Worm (Caenorhabditis elegans) whole organism, L4/young adult: ENCODE measurements around the gene ZC395.5.
A peak's percentile ranks its signal among the peaks of the same experiment; 100 is the strongest.

Source experiments
- W03F9.2 ChIP-seq: fragments of 150-350 bp; optimal IDR thresholded peaks from 2 replicates; lab custom pipeline; 2014; ENCODE audit warnings: missing biosample characterization, missing genetic modification characterization
- dao-5 ChIP-seq: sonication (generic microtip); optimal IDR thresholded peaks from 2 replicates; lab custom pipeline; 2016; ENCODE audit warnings: missing genotype, missing genetic modification characterization, moderate library complexity, missing compliant biosample characterization
- him-1 ChIP-seq: sonication (generic microtip); optimal IDR thresholded peaks from 2 replicates; lab custom pipeline; 2016; ENCODE audit warnings: missing genotype, missing genetic modification reagents, missing genetic modification characterization, missing compliant biosample characterization

Gene ZC395.5

ce11 chrIII:5267217-5267906 is at the start of gene ZC395.5:
TSS of gene ZC395.5 (plus strand) at chrIII:5267848.
- TF ChIP-seq him-1 (no peak), W03F9.2 (no peak), dao-5 (tag; lab: Kevin White, UChicago) (no peak)

DNA sequence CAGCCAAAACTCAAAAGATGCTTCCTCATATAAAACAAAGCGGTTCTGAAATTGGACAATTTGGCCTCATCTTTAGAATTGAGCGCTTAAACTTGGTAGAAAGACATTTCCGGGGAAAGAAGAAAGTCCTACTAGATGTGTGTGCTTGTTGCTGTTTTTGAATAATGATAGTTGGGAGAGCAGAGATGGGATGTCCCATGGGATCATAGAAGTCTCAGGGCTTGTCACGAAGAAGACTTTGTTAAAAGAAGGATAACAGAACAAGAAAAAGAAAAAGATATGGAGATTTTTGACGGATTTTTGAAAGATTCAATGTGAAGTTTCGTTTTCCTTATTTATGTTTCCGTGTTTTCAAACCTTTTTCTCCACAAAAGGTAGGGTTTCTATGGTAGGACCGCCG is 49.0 kb upstream of the ZC395.5 start, which contains the start of gene ZC155.2:
ZC155.2 (plus strand) TSS at position 301 of the 400 bp plus-strand sequence.
- TF ChIP-seq him-1 (no peak), dao-5 (tag; lab: Kevin White, UChicago) (no peak), W03F9.2 (no peak)

- TF ChIP-seq him-1 (no peak), W03F9.2 (no peak), dao-5 (tag; lab: Kevin White, UChicago) (no peak)
Observed at ce11 chrIII:5221820-5222219, 45.8 kb upstream of the ZC395.5 start.

ce11 chrIII:5222777-5223176 is 44.9 kb upstream of the ZC395.5 start:
- TF ChIP-seq W03F9.2: no peak
- TF ChIP-seq dao-5 (tag; lab: Kevin White, UChicago): no peak
- TF ChIP-seq him-1: no peak

DNA sequence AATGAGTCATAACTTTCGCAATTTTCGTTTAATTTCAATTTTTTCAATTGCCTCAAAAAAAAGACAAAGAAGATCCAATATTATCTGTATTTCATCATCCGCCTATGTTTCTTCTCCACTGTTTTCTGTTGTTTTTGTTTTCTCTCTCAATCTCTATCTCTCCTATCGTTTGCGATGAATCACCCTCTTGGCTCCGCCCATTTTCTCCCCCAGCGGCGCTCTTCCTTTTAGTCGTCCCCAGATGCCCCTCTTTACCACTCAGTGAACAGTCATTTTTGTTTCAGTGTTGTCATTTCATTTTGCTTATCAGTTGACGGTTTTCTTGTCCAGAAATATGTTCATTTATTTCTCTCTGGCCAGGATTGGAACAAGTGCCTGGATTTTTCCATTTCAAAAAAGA is 42.7 kb upstream of the ZC395.5 start:
- TF ChIP-seq dao-5 (tag; lab: Kevin White, UChicago) (no peak), W03F9.2 (no peak), him-1 (no peak)

DNA sequence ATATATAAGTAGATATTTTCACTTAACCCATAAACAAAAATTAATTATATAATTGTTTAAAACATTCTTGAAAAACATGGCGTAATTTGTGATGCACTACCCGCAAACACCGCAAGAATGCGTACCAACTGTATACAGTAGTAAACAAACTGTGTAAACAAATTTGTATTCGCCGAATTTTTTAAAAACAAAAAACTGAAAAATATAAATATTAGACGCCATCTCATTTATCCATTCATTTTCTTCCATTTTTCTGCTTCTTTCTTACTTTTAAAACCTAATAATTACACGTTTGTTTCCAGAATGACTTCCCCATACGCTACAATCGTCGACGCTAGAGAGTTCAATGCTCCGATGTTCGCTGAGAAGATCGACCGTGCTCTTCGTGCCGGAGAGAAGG is 42.3 kb upstream of the ZC395.5 start, which contains the start of gene nex-1:
nex-1 (plus strand) TSS at position 301 of the 400 bp plus-strand sequence.
- TF ChIP-seq W03F9.2: peak; percentile 17
- TF ChIP-seq dao-5 (tag; lab: Kevin White, UChicago): no peak

DNA sequence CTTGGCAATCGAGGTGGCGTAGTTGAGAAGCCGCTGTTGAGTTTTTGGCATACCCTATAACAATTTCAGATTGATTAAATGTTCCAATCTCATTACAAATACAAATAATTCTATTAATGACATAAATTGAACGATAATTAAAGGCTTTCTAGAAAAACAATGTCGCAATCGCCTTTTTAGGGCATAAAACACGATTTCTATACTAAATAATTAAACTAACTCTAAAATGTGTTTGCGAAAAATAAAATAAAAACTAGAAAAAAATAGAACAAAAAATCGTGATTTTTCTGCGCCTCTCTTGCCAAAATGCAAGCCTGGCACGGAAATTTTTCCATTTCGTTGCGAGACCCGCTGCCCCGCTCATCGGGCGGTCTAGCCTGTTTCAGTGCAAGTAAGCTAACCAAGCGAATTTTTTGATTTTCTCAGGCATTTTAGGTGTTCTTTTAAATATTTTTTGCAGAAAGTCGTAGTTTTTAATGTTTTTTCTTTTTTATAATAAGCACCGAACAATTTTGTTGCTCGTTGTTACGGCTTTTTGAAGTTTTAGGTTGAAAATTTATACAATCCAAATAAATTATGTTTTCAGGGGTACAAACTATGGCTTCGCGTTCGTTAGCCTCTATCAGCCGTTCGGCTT is 39.7 kb upstream of the ZC395.5 start, which contains the start of the genes C34E10.12, C34E10.10 and atp-2:
C34E10.12 (minus strand) TSS at position 51 of the 637 bp plus-strand sequence.
C34E10.10 (minus strand) TSS at position 54 of the 637 bp plus-strand sequence.
atp-2 (plus strand) TSS at position 587 of the 637 bp plus-strand sequence.
- TF ChIP-seq W03F9.2 (peak; percentile 89), dao-5 (tag; lab: Kevin White, UChicago) (no peak), him-1 (peak; percentile 7)

ce11 chrIII:5228839-5229238 is 38.8 kb upstream of the ZC395.5 start:
- TF ChIP-seq W03F9.2: no peak
- no peak for TF ChIP-seq him-1
- TF ChIP-seq dao-5 (tag; lab: Kevin White, UChicago): no peak

ce11 chrIII:5229511-5230250 is 38.0 kb upstream of the ZC395.5 start:
- no peak for TF ChIP-seq him-1
- no peak for TF ChIP-seq W03F9.2
- no peak for TF ChIP-seq dao-5 (tag; lab: Kevin White, UChicago)

- TF ChIP-seq dao-5 (tag; lab: Kevin White, UChicago): no peak
- no peak for TF ChIP-seq him-1
- TF ChIP-seq W03F9.2: no peak
Observed at ce11 chrIII:5230415-5230814, 37.2 kb upstream of the ZC395.5 start, which contains the start of gene prmt-5. TSS of gene prmt-5 (plus strand) at chrIII:5230555.

DNA sequence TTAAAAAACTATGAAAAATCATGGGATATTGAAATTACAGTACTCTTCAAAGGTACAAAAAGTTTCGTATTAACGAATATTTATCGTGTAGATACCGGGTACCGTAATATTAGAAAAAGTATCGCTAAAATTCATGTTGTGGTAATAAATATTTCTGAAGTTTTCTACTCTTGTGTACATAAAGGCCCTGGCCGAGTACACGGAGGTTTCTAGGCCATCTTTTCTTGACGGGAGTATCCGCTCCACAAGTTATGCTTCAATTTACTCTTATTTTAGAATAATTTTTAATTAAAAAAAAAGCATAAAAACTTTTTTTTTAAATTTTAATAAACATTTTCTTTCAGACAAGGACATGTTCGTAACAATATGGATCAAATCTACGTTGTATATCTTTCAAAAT is 34.5 kb upstream of the ZC395.5 start:
- no peak for TF ChIP-seq dao-5 (tag; lab: Kevin White, UChicago)

DNA sequence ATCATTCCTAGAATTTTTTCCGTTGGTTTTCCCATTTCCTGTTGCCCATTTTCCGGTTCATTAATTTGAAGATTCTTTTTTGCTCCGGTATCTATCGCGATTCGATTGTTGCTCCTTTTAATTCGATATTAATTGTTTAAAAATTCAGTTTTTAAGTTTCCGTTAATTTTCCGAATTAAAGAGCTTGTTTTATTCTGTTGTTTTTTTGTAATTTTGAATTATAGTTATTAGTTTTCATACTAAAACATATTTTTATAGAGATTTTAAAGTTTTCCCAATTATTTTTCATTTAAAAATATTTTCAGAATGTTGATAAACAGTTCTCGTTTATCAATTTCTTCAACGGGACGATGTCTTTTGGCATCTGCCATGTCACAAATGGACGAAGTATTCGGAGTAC is 33.3 kb upstream of the ZC395.5 start, which contains the start of gene mrps-26:
mrps-26 (plus strand) TSS at position 301 of the 400 bp plus-strand sequence.
- no peak for TF ChIP-seq W03F9.2
- TF ChIP-seq dao-5 (tag; lab: Kevin White, UChicago): no peak
- no peak for TF ChIP-seq him-1

DNA sequence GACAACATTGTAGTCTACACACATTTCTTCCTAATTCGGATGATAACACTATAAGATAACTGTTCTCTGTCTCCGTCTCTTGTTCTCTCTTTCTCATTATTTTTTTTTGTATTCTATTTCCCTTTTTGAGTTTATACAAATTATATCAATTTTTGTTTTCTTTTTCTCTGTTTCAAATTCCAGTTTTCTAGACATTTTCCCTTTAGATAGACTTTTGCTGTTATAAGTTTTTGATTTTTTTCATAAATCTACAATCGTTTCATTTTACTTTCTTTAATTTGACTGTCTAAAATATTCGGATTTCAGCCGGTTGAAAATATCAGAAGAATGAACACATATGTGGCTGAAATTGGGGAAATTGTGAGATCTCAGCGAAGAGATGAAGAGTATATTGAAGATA is 31.5 kb upstream of the ZC395.5 start, which contains the start of gene prx-10:
prx-10 (plus strand) TSS at position 301 of the 400 bp plus-strand sequence.
- TF ChIP-seq W03F9.2: no peak
- no peak for TF ChIP-seq him-1
- no peak for TF ChIP-seq dao-5 (tag; lab: Kevin White, UChicago)

ce11 chrIII:5241854-5242253 is 25.8 kb upstream of the ZC395.5 start:
- TF ChIP-seq W03F9.2: no peak
- no peak for TF ChIP-seq dao-5 (tag; lab: Kevin White, UChicago)
- TF ChIP-seq him-1: no peak
